Worm (Caenorhabditis elegans) whole organism, L4 larva: ENCODE measurements around the gene T11G6.3.

ENCODE experiments used
- ceh-28 ChIP-seq: fragments of 150-350 bp; optimal IDR thresholded peaks from 2 replicates; lab custom pipeline; 2014; ENCODE audit warnings: missing biosample characterization, missing genetic modification reagents, missing genetic modification characterization
- ztf-11 ChIP-seq: fragments of 150-350 bp; optimal IDR thresholded peaks from 2 replicates; lab custom pipeline; 2014; ENCODE audit warnings: missing biosample characterization, missing genetic modification characterization

- TF ChIP-seq ztf-11, result no peak
- TF ChIP-seq ceh-28 (tag; lab: Kevin White, UChicago), result no peak
These were observed 38.0 kb downstream of the T11G6.3 start for ce11 chrIV:10817030-10817429.
